Worm (Caenorhabditis elegans) whole organism, midembryonic: Measurements from ENCODE around the gene rad-23.

Experiments used
- T22C8.4 ChIP-seq: fragments of 200-800 bp; sonication (Bioruptor generic); IDR thresholded peaks from 2 replicates; pipeline ENCODE4 v1.3.6; 2022; ENCODE audit warnings: missing genetic modification characterization, missing compliant biosample characterization
- ref-1 ChIP-seq: fragments of 200-800 bp; sonication (Bioruptor generic); conservative IDR thresholded peaks from 2 replicates; pipeline ENCODE4 v1.3.6; 2022; ENCODE audit warnings: missing genetic modification reagents, missing genetic modification characterization, missing compliant biosample characterization

DNA sequence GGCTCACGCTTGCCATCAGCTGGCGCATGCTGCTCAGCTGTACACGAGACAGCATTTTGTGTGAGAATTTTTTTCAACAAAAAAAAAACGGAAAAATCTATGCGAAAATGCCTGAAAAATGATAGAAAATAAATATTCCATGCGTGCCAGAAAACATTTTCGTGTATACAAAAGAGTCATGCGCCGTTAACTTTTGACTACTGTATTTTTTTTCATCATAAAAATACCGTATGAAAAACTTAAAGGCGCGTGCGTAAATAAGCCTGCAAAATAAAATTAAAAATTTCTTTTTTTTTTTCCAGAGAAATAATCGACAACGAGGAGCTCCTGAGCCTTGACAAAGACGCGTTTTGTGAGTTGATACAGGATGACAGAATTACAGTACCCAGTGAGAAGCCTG lies 37.4 kb upstream of the rad-23 start:
- no peak for TF ChIP-seq ref-1 (GFP tag; lab: Robert Waterston, UW)
- TF ChIP-seq T22C8.4, result no peak
